Worm (Caenorhabditis elegans) whole organism, early embryonic: ENCODE results near the gene K11H3.8.

Experiments used
- ama-1 ChIP-seq: fragments of 150-350 bp; optimal IDR thresholded peaks from 2 replicates; lab custom pipeline; 2014
- ceh-13 ChIP-seq: fragments of 200-800 bp; sonication (Bioruptor generic); optimal IDR thresholded peaks from 2 replicates; lab custom pipeline; 2018; ENCODE audit warnings: mild to moderate bottlenecking, missing genetic modification characterization, missing compliant biosample characterization
- hmbx-1 ChIP-seq: sonication (generic microtip); optimal IDR thresholded peaks from 2 replicates; lab custom pipeline; 2016; ENCODE audit warnings: mild to moderate bottlenecking, missing genetic modification characterization, missing compliant biosample characterization
- sea-1 ChIP-seq: fragments of 200-800 bp; sonication (Bioruptor generic); conservative IDR thresholded peaks from 2 replicates; pipeline ENCODE4 v1.3.6; 2022; ENCODE audit warnings: missing genetic modification characterization, missing compliant biosample characterization
- tra-4 ChIP-seq: sonication (generic microtip); optimal IDR thresholded peaks from 2 replicates; lab custom pipeline; 2017; ENCODE audit warnings: missing genetic modification characterization, missing compliant biosample characterization

- TF ChIP-seq ama-1 (lab: Kevin White, UChicago) (no peak), ceh-13 (GFP tag; lab: Kevin White, UChicago) (no peak), tra-4 (tag; lab: Kevin White, UChicago) (no peak), sea-1 (no peak), hmbx-1 (no peak)
Observed at ce11 chrIII:9854960-9855359, 20.0 kb downstream of the K11H3.8 start.
